Fruit fly (Drosophila melanogaster) whole organism, embryonic: Measurements from ENCODE around the gene CG31125.

ENCODE experiments used
- Atf-2 ChIP-seq: fragments of 200-800 bp; sonication (Bioruptor generic); optimal IDR thresholded peaks from 2 replicates; lab custom pipeline; 2016; ENCODE audit warnings: missing biosample characterization, missing genetic modification characterization
- Atf6 ChIP-seq: fragments of 200-800 bp; sonication (Bioruptor generic); IDR thresholded peaks from 2 replicates; pipeline ENCODE4 v1.3.6; 2022; ENCODE audit warnings: missing biosample characterization, missing genetic modification characterization
- Bgb ChIP-seq: fragments of 200-800 bp; sonication (Bioruptor generic); IDR thresholded peaks from 2 replicates; pipeline ENCODE4 v1.3.6; 2022; ENCODE audit warnings: missing biosample characterization, missing genetic modification characterization; ENCODE audit not compliant: partially characterized antibody
- CG10462 ChIP-seq: fragments of 200-800 bp; sonication (Bioruptor generic); optimal IDR thresholded peaks from 2 replicates; lab custom pipeline; 2016; ENCODE audit warnings: missing biosample characterization, missing genetic modification characterization
- CG10959 ChIP-seq: fragments of 200-800 bp; sonication (Bioruptor generic); IDR thresholded peaks from 2 replicates; pipeline ENCODE4 v1.3.6; 2022; ENCODE audit warnings: missing biosample characterization, missing genetic modification characterization
- CG11504 ChIP-seq: fragments of 200-800 bp; sonication (Bioruptor generic); optimal IDR thresholded peaks from 3 replicates; lab custom pipeline; 2019; ENCODE audit warnings: missing biosample characterization, mild to moderate bottlenecking, missing genetic modification characterization, moderate library complexity
- CG12155 ChIP-seq: fragments of 200-800 bp; sonication (Bioruptor generic); optimal IDR thresholded peaks from 3 replicates; lab custom pipeline; 2016; ENCODE audit warnings: missing biosample characterization, missing genetic modification characterization
- CG12659 ChIP-seq: fragments of 200-800 bp; sonication (Bioruptor generic); optimal IDR thresholded peaks from 3 replicates; lab custom pipeline; 2017; ENCODE audit warnings: mild to moderate bottlenecking, missing biosample characterization, missing genetic modification reagents, missing genetic modification characterization
- CG13624 ChIP-seq: fragments of 200-800 bp; sonication (Bioruptor generic); optimal IDR thresholded peaks from 2 replicates; lab custom pipeline; 2016; ENCODE audit warnings: missing biosample characterization, missing genetic modification characterization
- CG16815 ChIP-seq: fragments of 200-800 bp; sonication (Bioruptor generic); optimal IDR thresholded peaks from 3 replicates; lab custom pipeline; 2017; ENCODE audit warnings: missing biosample characterization, mild to moderate bottlenecking, missing genetic modification characterization
- CG17361 ChIP-seq: fragments of 200-800 bp; sonication (Bioruptor generic); IDR thresholded peaks from 3 replicates; pipeline ENCODE4 v1.3.6; 2022; ENCODE audit warnings: missing biosample characterization, missing genetic modification characterization
- CG1832 ChIP-seq: fragments of 200-800 bp; sonication (Bioruptor generic); optimal IDR thresholded peaks from 2 replicates; lab custom pipeline; 2017; ENCODE audit warnings: missing biosample characterization, mild to moderate bottlenecking, missing genetic modification characterization, inconsistent platforms
- CG31224 ChIP-seq: fragments of 200-800 bp; sonication (Bioruptor generic); IDR thresholded peaks from 2 replicates; pipeline ENCODE4 v1.3.6; 2022; ENCODE audit warnings: missing biosample characterization, missing genetic modification characterization
- CG34224 ChIP-seq: fragments of 200-800 bp; sonication (Bioruptor generic); IDR thresholded peaks from 3 replicates; pipeline ENCODE4 v1.3.6; 2022; ENCODE audit warnings: missing biosample characterization, missing genetic modification characterization; ENCODE audit not compliant: partially characterized antibody
- CG34422 ChIP-seq: fragments of 200-800 bp; sonication (Bioruptor generic); IDR thresholded peaks from 3 replicates; pipeline ENCODE4 v1.3.6; 2022; ENCODE audit warnings: missing biosample characterization, missing genetic modification characterization
- CG3995 ChIP-seq: fragments of 200-800 bp; sonication (Bioruptor generic); optimal IDR thresholded peaks from 3 replicates; lab custom pipeline; 2016; ENCODE audit warnings: missing biosample characterization, missing genetic modification characterization
- CG42726 ChIP-seq: fragments of 200-800 bp; sonication (Bioruptor generic); IDR thresholded peaks from 2 replicates; pipeline ENCODE4 v1.3.6; 2022; ENCODE audit warnings: missing biosample characterization, missing genetic modification characterization; ENCODE audit not compliant: partially characterized antibody
- CG6272 ChIP-seq: fragments of 200-800 bp; sonication (Bioruptor generic); IDR thresholded peaks from 2 replicates; pipeline ENCODE4 v1.3.6; 2022; ENCODE audit warnings: missing biosample characterization, missing genetic modification characterization
- CG7556 ChIP-seq: fragments of 200-800 bp; sonication (Bioruptor generic); optimal IDR thresholded peaks from 2 replicates; lab custom pipeline; 2017; ENCODE audit warnings: missing biosample characterization, mild to moderate bottlenecking, missing genetic modification characterization
- CG8089 ChIP-seq: fragments of 200-800 bp; sonication (Bioruptor generic); optimal IDR thresholded peaks from 3 replicates; lab custom pipeline; 2016; ENCODE audit warnings: missing biosample characterization, missing genetic modification characterization
- CG8290 ChIP-seq, 3 experiments: fragments of 200-800 bp; sonication (Bioruptor generic); optimal IDR thresholded peaks; 2 replicates each; lab custom pipeline; 2016 to 2019; ENCODE audit warnings: missing biosample characterization in 3 of 3, missing genetic modification characterization in 3 of 3, mild to moderate bottlenecking in 2 of 3, moderate library complexity in 1 of 3
- CG9876 ChIP-seq: fragments of 200-800 bp; sonication (Bioruptor generic); optimal IDR thresholded peaks from 2 replicates; lab custom pipeline; 2016; ENCODE audit warnings: missing biosample characterization, missing genetic modification characterization
- CTCF ChIP-seq: fragments of 200-800 bp; sonication (Bioruptor generic); optimal IDR thresholded peaks from 2 replicates; lab custom pipeline; 2017; ENCODE audit warnings: missing biosample characterization, mild to moderate bottlenecking, missing genetic modification characterization, moderate library complexity
- Dad ChIP-seq: fragments of 200-800 bp; sonication (Bioruptor generic); optimal IDR thresholded peaks from 3 replicates; lab custom pipeline; 2016; ENCODE audit warnings: missing biosample characterization, missing genetic modification characterization
- Dek ChIP-seq: fragments of 200-800 bp; sonication (Bioruptor generic); optimal IDR thresholded peaks from 3 replicates; lab custom pipeline; 2019; ENCODE audit warnings: missing biosample characterization, mild to moderate bottlenecking, missing genetic modification characterization, moderate library complexity
- Hey ChIP-seq: fragments of 200-800 bp; sonication (Bioruptor generic); optimal IDR thresholded peaks from 3 replicates; lab custom pipeline; 2018; ENCODE audit warnings: missing biosample characterization, mild to moderate bottlenecking, missing genetic modification characterization
- Hr39 ChIP-seq: fragments of >200 bp; optimal IDR thresholded peaks from 2 replicates; lab custom pipeline; 2017
- Hsf ChIP-seq: fragments of 200-800 bp; sonication (Bioruptor generic); optimal IDR thresholded peaks from 3 replicates; lab custom pipeline; 2016; ENCODE audit warnings: missing biosample characterization, missing genetic modification characterization
- Rx ChIP-seq: fragments of 200-800 bp; sonication (Bioruptor generic); IDR thresholded peaks from 2 replicates; pipeline ENCODE4 v1.3.6; 2022; ENCODE audit warnings: missing biosample characterization, missing genetic modification characterization
- Spps ChIP-seq: fragments of 200-800 bp; sonication (Bioruptor generic); optimal IDR thresholded peaks from 2 replicates; lab custom pipeline; 2018; ENCODE audit warnings: missing biosample characterization, mild to moderate bottlenecking, missing genetic modification characterization
- bowl ChIP-seq: fragments of 200-800 bp; sonication (Bioruptor generic); IDR thresholded peaks from 2 replicates; pipeline ENCODE4 v1.3.6; 2022; ENCODE audit warnings: missing biosample characterization, missing genetic modification characterization
- cad ChIP-seq: fragments of >200 bp; optimal IDR thresholded peaks from 2 replicates; lab custom pipeline; 2017; ENCODE audit warnings: missing biosample characterization, missing genetic modification characterization
- croc ChIP-seq: fragments of 200-800 bp; sonication (Bioruptor generic); conservative IDR thresholded peaks from 3 replicates; pipeline ENCODE4 v1.3.6; 2022; ENCODE audit warnings: missing biosample characterization, missing genetic modification characterization
- cwo ChIP-seq: fragments of 200-800 bp; sonication (Bioruptor generic); optimal IDR thresholded peaks from 3 replicates; lab custom pipeline; 2017; ENCODE audit warnings: missing biosample characterization, missing genetic modification characterization, mild to moderate bottlenecking, moderate library complexity, missing genetic modification reagents
- dati ChIP-seq: fragments of 200-800 bp; sonication (Bioruptor generic); IDR thresholded peaks from 2 replicates; pipeline ENCODE4 v1.3.6; 2022; ENCODE audit warnings: missing biosample characterization, missing genetic modification characterization
- gfzf ChIP-seq: fragments of 200-800 bp; sonication (Bioruptor generic); optimal IDR thresholded peaks from 2 replicates; lab custom pipeline; 2016; ENCODE audit warnings: missing biosample characterization, mild to moderate bottlenecking, missing genetic modification characterization, moderate library complexity
- kni ChIP-seq: fragments of 200-800 bp; sonication (Bioruptor generic); optimal IDR thresholded peaks from 3 replicates; lab custom pipeline; 2017; ENCODE audit warnings: mild to moderate bottlenecking, missing biosample characterization, missing genetic modification reagents, missing genetic modification characterization
- onecut ChIP-seq: fragments of 200-800 bp; sonication (Bioruptor generic); IDR thresholded peaks from 2 replicates; pipeline ENCODE4 v1.3.6; 2022; ENCODE audit warnings: missing biosample characterization, missing genetic modification characterization
- pb ChIP-seq: fragments of 200-800 bp; sonication (Bioruptor generic); optimal IDR thresholded peaks from 3 replicates; lab custom pipeline; 2016; ENCODE audit warnings: missing biosample characterization, missing genetic modification characterization
- peb ChIP-seq: fragments of 200-800 bp; sonication (Bioruptor generic); IDR thresholded peaks from 2 replicates; pipeline ENCODE4 v1.3.6; 2022; ENCODE audit warnings: missing biosample characterization, missing genetic modification characterization
- pfk ChIP-seq: fragments of 200-800 bp; sonication (Bioruptor generic); optimal IDR thresholded peaks from 2 replicates; lab custom pipeline; 2018; ENCODE audit warnings: missing biosample characterization, mild to moderate bottlenecking, missing genetic modification characterization, moderate library complexity
- prd ChIP-seq, 3 experiments: fragments of >200 bp in 2 of 3; fragments of 200-800 bp in 1 of 3; sonication (Bioruptor generic) in 1 of 3; optimal IDR thresholded peaks in 2 of 3; IDR thresholded peaks in 1 of 3; 2 replicates in 2 of 3; 3 replicates in 1 of 3; pipeline versions ENCODE4 v1.3.6 to Lab custom; 2017 to 2022; ENCODE audit warnings: missing biosample characterization in 1 of 3, missing genetic modification characterization in 1 of 3
- psq ChIP-seq: fragments of 200-800 bp; sonication (Bioruptor generic); optimal IDR thresholded peaks from 2 replicates; lab custom pipeline; 2017; ENCODE audit warnings: missing biosample characterization, missing genetic modification characterization
- ranshi ChIP-seq: fragments of 200-800 bp; sonication (Bioruptor generic); IDR thresholded peaks from 2 replicates; pipeline ENCODE4 v1.3.6; 2022; ENCODE audit warnings: missing biosample characterization, missing genetic modification characterization
- sc ChIP-seq, 3 experiments: fragments of >200 bp in 2 of 3; fragments of 200-800 bp in 1 of 3; sonication (Bioruptor generic) in 1 of 3; optimal IDR thresholded peaks; 2 replicates in 2 of 3; 3 replicates in 1 of 3; lab custom pipeline; 2017; ENCODE audit warnings: mild to moderate bottlenecking in 1 of 3, missing biosample characterization in 1 of 3, missing genetic modification characterization in 1 of 3, missing genetic modification reagents in 1 of 3
- schlank ChIP-seq: fragments of 200-800 bp; sonication (Bioruptor generic); optimal IDR thresholded peaks from 2 replicates; lab custom pipeline; 2018; ENCODE audit warnings: missing biosample characterization, mild to moderate bottlenecking, missing genetic modification characterization
- scrt ChIP-seq: fragments of 200-800 bp; sonication (Bioruptor generic); optimal IDR thresholded peaks from 2 replicates; lab custom pipeline; 2018; ENCODE audit warnings: missing biosample characterization, mild to moderate bottlenecking, missing genetic modification characterization, moderate library complexity
- slbo ChIP-seq: fragments of 200-800 bp; sonication (Bioruptor generic); IDR thresholded peaks from 2 replicates; pipeline ENCODE4 v1.3.6; 2022; ENCODE audit warnings: missing biosample characterization, missing genetic modification characterization
- tx ChIP-seq: fragments of 200-800 bp; sonication (Bioruptor generic); optimal IDR thresholded peaks from 2 replicates; lab custom pipeline; 2016; ENCODE audit warnings: missing biosample characterization, missing genetic modification characterization
- unc-4 ChIP-seq: fragments of 200-800 bp; sonication (Bioruptor generic); IDR thresholded peaks from 2 replicates; pipeline ENCODE4 v1.3.6; 2022; ENCODE audit warnings: missing biosample characterization, missing genetic modification characterization; ENCODE audit not compliant: partially characterized antibody
- yki ChIP-seq: fragments of >200 bp; optimal IDR thresholded peaks from 3 replicates; lab custom pipeline; 2018

Gene CG31125

dm6 chr3R:24626003-24626486 is 28.6 kb downstream of the CG31125 start (continued):
- no peak for TF ChIP-seq CG34224 (GFP tag; lab: Robert Waterston, UW)
- no peak for TF ChIP-seq onecut
- TF ChIP-seq CG12659 = no peak
- no peak for TF ChIP-seq CG31224
- peak; percentile 36 for TF ChIP-seq Atf-2
- TF ChIP-seq Dad (GFP tag; lab: Kevin White, UChicago) = no peak
- TF ChIP-seq peb (GFP tag; lab: Robert Waterston, UW) = no peak
- TF ChIP-seq CG34422 (GFP tag; lab: Robert Waterston, UW) = no peak
- TF ChIP-seq CG10462 (GFP tag; lab: Kevin White, UChicago) = no peak
- TF ChIP-seq CG3995 (GFP tag; lab: Kevin White, UChicago) = no peak
- TF ChIP-seq yki (lab: Kevin White, UChicago) = no peak
- TF ChIP-seq CG11504 = no peak
- peak; percentile 39 for TF ChIP-seq Hsf (GFP tag; lab: Kevin White, UChicago)
- no peak for TF ChIP-seq pb (GFP tag; lab: Kevin White, UChicago)
- TF ChIP-seq prd (optimal IDR thresholded peaks at IDR 0.05; lab: Kevin White, UChicago) = no peak
- TF ChIP-seq prd (GFP tag; IDR thresholded peaks at IDR 0.05; lab: Robert Waterston, UW) = peak; percentile 31; the same call in 1 of the 3 replicates
- TF ChIP-seq ranshi (GFP tag; lab: Robert Waterston, UW) = no peak
- TF ChIP-seq CG17361 = no peak
- no peak for TF ChIP-seq Hey
- TF ChIP-seq unc-4 (GFP tag; lab: Robert Waterston, UW) = no peak
- TF ChIP-seq psq (GFP tag; lab: Kevin White, UChicago) = no peak
- TF ChIP-seq Hr39 (lab: Kevin White, UChicago) = no peak
- no peak for TF ChIP-seq tx (GFP tag; lab: Kevin White, UChicago)
- 0 out of 2 replicates have a peak, but pooled peaks have one; percentile 19 for TF ChIP-seq bowl (GFP tag; lab: Robert Waterston, UW)
- TF ChIP-seq CG13624 = no peak
- no peak for TF ChIP-seq Rx (GFP tag; lab: Robert Waterston, UW)
- no peak for TF ChIP-seq CG9876
- TF ChIP-seq cad (GFP tag; lab: Kevin White, UChicago) = no peak
- peak; percentile 14 for TF ChIP-seq CG8089 (GFP tag; lab: Kevin White, UChicago)
- TF ChIP-seq CG12155 (GFP tag; lab: Kevin White, UChicago) = no peak
- TF ChIP-seq CG16815 (GFP tag; lab: Kevin White, UChicago) = no peak
- TF ChIP-seq kni = no peak
- TF ChIP-seq sc (optimal IDR thresholded peaks at IDR 0.05; lab: Kevin White, UChicago) = no peak
- TF ChIP-seq sc (GFP tag; optimal IDR thresholded peaks at IDR 0.05; lab: Kevin White, UChicago) = no peak
- TF ChIP-seq CG6272 (GFP tag; lab: Robert Waterston, UW) = no peak
- TF ChIP-seq croc (GFP tag; lab: Robert Waterston, UW) = no peak
- no peak for TF ChIP-seq gfzf (GFP tag; lab: Kevin White, UChicago)
- TF ChIP-seq CG42726 (GFP tag; lab: Robert Waterston, UW) = no peak
- no peak for TF ChIP-seq CG8290 (GFP tag; optimal IDR thresholded peaks at IDR 0.05; lab: Kevin White, UChicago)
- TF ChIP-seq CG8290 (tag; optimal IDR thresholded peaks at IDR 0.05; lab: Kevin White, UChicago) = peak in 1 of 2 experiments; percentile 14
- no peak for TF ChIP-seq cwo (GFP tag; lab: Kevin White, UChicago)
- TF ChIP-seq CG1832 (GFP tag; lab: Kevin White, UChicago) = no peak
- no peak for TF ChIP-seq schlank (tag; lab: Kevin White, UChicago)
- no peak for TF ChIP-seq scrt (GFP tag; lab: Kevin White, UChicago)
- no peak for TF ChIP-seq Bgb (GFP tag; lab: Robert Waterston, UW)
- TF ChIP-seq CG7556 (GFP tag; lab: Kevin White, UChicago) = peak; percentile 2
- TF ChIP-seq slbo (GFP tag; lab: Robert Waterston, UW) = peak; percentile 53
- no peak for TF ChIP-seq pfk (GFP tag; lab: Kevin White, UChicago)
- TF ChIP-seq CTCF (GFP tag; lab: Kevin White, UChicago) = no peak
- TF ChIP-seq CG10959 = no peak
- 0 out of 2 replicates have a peak, but pooled peaks have one; percentile 7 for TF ChIP-seq dati (GFP tag; lab: Robert Waterston, UW)
- no peak for TF ChIP-seq Atf6 (GFP tag; lab: Robert Waterston, UW)
- no peak for TF ChIP-seq Dek (tag; lab: Kevin White, UChicago)
- no peak for TF ChIP-seq Spps
